Fruit fly (Drosophila melanogaster): ENCODE data around the gene CG10063.

Gene CG10063

DNA sequence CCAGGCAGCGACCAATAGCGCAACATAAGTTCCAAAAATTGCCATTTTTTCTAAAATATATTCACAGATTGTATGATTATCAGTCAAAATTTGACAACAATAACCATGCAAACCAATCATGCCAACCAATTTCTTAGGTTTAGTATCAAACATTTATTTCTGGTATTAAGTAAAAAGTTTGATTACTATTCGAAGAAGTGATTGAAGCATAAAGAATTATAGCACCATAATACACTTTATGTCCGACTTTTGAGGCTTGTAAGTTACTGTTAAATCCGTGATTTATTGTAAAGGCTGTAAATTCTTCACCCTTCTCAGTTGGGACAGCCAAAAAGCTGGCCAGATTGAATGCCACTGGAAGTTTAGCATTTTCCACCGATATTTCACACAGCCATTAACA lies 40.4 kb downstream of the CG10063 start, which contains the start of gene CG45413:
Gene CG45413, minus strand, starts transcription at position 101 of the 400 bp plus-strand sequence.
- no peak for TF ChIP-seq noc (tag; optimal IDR thresholded peaks at IDR 0.05)

DNA sequence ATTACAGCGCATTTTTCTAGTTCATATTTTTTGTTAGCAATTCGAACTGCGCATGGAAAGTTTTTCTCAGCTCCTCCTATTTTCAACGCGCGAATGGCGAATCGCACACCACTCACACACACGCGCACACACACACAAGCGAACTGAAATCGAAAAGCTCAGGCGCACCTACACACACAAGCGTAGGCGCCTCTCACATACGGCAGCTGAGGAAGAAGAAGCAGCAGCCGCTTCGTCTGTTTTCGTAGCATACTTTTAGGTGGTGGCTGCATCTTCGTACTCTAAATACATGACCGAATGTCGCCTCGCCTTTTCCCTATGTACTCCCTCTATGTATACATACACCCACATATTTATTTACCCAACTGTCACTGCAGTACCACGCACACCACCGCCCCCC lies 46.4 kb downstream of the CG10063 start:
- no peak for TF ChIP-seq noc (tag; optimal IDR thresholded peaks at IDR 0.05)
